Fruit fly (Drosophila melanogaster) S2 (cell line): ENCODE data around the gene Acp76A.
A peak's percentile ranks its signal among the peaks of the same experiment; 100 is the strongest.

Experiments
- CG8478 ChIP-seq: fragments of >200 bp; optimal IDR thresholded peaks from 2 replicates; lab custom pipeline; 2018
- CTCF ChIP-seq, 2 experiments: fragments of >200 bp; optimal IDR thresholded peaks; 2 replicates each; lab custom pipeline; 2018

Gene Acp76A

DNA sequence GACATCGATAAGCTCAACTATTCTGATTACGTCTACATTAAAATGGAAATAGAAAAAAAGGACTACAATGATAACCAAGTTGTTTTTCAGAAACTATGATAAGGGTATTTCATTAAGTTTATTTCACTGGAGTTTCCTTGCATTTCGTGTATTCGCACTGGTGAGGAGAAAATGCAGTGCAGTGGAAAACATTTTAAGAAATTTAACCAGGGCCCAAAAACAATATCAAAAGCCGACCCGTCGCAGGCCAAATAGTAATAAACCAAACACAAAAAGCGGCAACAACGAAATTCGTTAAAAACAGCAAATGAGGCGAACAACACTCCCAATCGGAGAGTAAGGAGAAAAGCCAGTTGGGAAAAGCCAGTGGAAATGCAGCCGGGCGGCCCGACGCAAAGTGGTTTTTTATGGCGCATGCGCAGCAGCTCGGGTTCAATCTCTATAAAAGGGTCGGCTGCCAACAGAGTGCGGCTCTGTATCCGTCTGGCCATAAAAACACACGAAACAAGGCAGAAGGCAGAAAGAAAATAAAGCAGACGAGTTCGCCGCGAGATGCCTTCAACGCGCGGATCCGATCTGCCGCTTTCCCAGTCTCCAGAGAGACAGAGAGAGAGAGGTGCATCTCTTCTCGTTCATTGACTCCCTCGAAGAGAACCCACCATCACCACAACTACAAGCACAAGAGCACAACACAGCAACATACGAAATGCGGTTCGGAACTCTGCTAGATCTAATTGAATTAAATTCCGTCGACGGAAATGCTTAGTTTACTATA, 29.3 kb upstream of the Acp76A start:
- TF ChIP-seq CG8478 (no peak), CTCF (optimal IDR thresholded peaks at IDR 0.05; lab: Kevin White, UChicago) (peak in 1 of 2 experiments; percentile 33)

DNA sequence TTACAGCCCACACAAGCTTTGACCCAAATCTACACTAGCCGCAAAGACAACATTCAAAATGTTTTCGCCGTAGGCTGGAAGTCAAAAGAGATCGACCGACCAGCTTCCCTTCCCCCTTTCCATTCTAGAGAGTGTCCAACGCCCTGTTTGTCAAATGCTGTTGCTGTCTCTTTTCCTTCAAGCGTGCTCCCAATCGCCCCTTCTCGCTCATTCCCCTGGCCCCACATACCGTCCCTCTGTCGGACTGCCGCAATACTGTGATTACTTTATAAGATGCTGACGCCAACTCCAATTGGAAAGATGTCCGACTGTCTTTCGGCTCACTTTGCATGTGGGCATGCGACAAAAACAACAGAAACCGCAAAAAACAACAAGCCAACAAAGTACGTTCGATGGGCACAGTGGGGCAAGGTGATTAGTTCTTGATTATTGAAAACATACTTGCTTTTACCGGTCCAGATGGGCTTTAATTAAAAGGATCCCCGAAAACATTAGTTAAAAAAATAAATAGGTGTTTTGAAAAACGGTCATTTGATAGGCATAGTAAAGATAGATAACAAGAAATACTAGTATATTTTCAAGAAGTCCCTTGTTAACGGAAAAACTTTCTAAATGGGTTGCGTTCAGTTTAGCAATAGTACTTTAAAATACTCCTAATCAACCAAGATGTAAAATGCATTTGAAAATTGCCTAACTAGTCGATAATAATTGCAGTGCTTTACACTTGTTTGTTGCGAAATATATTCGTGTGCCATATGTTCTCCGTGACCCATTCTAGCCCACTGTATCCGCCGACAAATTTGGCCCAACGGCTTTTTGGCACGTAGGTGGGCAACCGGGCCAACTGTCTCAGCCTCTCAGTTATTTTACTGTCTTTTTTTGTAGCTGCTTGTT, 28.2 kb upstream of the Acp76A start:
- TF ChIP-seq CG8478 (no peak), CTCF (optimal IDR thresholded peaks at IDR 0.05; lab: Kevin White, UChicago) (no peak)

DNA sequence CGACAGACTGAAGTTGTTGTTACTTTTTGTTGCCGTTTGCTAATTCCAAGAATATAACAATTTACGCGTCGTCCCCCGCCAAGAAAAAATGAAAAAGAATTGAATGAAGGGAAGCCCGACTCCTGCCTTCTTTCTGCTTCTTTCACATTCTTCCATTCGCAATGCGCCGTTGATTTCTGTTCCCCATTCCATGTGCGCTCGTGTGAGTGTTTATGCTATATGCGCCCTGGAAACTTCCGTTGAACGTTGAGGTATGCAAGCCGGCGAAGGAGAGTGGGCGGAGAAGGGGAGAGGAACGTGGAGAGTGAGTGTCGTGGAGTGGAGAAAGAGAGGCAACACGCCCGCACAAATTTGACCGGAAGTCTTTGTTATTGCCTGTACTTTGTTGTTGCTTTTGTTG, 27.2 kb upstream of the Acp76A start:
- TF ChIP-seq CTCF (optimal IDR thresholded peaks at IDR 0.05; lab: Kevin White, UChicago) (no peak), CG8478 (no peak)

DNA sequence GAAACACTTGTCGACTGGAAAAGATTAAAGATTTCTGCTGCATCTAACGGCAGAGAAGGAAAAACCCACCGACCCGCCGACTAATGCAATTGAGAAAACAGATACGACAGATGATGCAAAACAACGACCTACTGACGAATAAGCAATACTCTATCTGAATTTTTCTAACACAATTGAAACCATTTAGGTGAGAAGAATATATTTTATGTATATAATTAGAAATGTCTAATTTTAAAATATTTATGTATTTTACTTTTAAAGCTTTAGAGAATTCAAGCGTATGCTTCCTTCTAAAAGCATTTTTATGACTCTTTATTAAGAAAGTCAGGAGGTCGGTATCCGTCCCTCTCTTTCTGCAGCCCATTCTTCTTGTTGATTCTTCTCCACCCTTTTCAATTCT, 26.6 kb upstream of the Acp76A start:
- TF ChIP-seq CG8478 (no peak), CTCF (optimal IDR thresholded peaks at IDR 0.05; lab: Kevin White, UChicago) (no peak)

DNA sequence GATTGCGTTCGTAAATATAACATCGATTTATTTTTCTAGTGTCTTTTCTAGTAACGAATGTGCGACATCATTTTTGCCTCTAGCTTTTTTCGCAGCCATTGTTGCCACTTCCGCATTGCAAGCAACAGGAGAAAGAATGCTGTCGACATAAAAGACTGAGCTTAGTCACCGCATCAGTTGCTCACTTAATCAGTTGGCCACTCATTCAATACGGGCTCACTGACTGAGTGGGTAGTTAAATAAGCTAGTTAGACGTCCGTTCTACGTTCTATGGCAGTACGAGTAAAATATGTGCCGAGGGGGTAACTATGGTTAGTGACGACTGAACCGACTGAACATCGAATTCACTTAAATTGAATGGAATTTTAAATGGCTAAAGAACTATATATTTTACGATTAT, 24.1 kb upstream of the Acp76A start:
- TF ChIP-seq CG8478 (no peak), CTCF (optimal IDR thresholded peaks at IDR 0.05; lab: Kevin White, UChicago) (no peak)

DNA sequence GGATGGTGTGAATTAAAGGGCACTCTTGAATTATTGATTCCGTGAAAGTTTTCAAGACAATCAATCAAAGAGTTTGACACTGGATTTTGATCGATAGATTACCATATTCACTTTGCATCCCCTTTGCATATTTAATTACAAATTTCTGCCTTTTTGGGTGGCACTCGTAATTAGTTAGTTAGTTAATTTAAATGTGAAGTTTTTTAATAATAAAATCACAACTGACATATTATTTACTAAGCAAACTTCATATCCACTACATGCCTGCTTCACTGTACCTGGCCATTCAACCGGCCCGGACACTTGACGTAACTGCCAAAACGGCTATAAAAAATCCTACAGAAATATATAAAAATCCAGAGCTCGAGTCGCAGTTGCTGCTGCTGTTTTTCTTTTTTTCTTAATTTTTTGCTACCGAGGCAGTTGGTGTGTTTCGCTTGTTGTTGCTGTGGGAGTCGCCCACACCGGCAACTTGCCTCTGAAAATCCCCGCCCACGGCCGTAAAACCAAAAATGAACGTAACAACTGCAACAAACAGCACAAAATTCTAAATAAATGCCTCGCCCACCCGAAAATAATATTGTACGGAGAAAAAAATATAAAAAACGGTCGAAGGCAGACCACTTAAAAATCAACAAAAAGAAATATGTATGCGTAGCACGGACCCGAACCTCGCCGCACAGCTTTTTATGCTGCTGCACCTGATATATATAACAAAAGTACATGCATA, 23.0 kb upstream of the Acp76A start:
- TF ChIP-seq CTCF (optimal IDR thresholded peaks at IDR 0.05; lab: Kevin White, UChicago) (no peak), CG8478 (no peak)

DNA sequence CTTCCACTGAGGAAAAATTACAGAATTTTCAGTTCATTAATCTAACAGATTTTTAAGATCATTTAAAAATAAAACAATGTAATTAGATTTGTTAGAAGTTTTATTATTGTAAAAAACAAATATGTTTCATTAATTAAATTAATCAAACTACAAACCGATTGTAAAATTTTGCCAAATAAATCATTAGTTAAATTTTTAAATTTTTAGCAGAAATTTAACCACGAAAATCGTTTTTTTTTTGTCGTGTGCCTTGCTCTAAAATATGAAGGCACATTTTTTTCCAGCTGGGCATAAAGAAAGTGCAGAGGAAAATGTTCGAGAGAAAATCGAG, 22.0 kb upstream of the Acp76A start:
- no peak for TF ChIP-seq CG8478

DNA sequence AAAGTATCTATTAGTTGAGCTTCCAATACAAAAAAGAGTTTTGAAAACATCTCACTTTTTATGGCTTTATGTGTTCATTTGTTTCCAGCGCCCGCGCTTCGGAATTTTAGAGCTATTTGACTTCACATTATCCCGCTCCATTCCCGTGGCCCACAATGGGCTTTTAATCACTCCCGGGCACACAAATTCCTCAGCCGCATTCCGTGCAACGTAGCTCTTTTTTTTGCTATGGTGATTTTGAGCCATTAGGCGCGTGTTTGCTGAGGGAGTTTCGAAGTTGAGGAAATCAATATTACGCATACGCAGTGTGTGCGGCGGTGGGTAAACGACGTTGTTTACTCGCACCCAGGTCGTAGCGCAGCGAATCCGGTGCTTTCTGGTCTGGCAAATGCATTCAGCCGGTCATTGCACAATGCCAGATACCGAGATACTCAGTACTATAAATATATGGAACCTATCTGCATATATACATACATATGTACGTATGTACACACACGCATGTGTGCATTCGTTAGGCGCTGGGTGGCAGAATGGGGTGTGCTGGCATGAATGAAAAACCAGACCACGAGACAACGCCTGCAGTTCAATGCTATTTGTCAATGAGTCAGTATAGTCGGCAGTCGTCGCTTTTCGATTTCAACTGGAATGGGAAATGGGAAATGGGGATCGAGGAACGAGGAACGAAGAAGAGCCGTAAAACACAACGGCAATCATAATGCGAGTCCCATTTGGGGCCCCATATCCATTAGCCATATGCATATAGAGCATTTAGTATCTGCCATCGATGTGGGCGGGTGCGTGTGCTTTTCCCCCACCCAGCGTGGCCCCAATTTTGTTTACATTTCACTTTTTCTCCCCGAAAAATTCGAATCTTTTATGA, 21.4 kb upstream of the Acp76A start:
- TF ChIP-seq CTCF (optimal IDR thresholded peaks at IDR 0.05; lab: Kevin White, UChicago), result no peak
- TF ChIP-seq CG8478, result no peak

DNA sequence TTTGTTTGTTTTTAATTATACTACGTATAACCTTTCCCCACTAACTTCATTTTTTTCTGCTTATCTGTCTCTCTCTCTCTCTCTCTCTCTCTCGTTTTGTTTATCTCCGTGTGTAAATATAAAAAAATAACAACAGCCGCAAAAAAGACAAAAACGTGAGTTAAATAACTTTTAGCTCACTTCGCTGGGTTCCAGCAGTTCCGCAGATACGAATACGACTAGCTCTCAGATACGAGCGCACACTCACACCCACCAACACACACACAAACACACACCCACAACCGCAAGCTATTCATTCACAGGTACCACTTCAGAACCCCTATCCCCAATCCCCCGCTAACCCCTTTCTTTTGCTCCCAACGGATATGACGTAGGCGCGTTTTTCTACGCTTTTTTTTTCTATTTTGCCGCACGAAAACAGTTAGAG, 20.4 kb upstream of the Acp76A start:
- TF ChIP-seq CTCF (optimal IDR thresholded peaks at IDR 0.05; lab: Kevin White, UChicago) (no peak), CG8478 (no peak)

DNA sequence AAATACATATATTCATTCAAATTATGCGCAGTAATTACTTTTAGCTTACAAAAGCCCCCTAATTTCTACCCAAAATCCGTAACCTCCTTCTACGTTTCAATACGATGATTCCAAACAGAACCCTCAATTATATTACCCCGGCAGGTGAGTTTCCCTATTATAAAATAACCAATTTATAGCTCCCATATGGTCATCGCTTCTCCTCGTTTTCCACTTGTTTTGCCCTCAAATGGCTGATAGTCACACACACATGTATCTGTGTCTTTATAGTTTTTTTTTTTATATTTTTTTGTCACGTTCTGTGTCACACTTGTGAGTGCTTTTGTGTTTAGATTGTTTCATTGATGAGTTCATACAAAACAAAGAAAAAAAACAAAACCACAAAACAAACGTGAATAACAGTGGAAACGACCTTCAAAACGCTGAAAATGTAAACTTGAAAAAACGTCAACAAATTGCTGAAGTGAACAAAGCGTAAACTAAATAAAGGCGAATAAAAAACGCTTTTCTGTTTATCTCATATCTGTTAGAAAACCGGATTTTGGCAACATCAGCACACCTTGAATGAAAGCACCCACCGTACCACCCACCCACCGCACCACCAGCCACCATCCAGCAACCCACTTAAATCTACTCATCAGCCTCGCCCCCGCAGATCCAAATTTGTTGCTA, 19.5 kb upstream of the Acp76A start:
- TF ChIP-seq CG8478 (no peak), CTCF (optimal IDR thresholded peaks at IDR 0.05; lab: Kevin White, UChicago) (no peak)

DNA sequence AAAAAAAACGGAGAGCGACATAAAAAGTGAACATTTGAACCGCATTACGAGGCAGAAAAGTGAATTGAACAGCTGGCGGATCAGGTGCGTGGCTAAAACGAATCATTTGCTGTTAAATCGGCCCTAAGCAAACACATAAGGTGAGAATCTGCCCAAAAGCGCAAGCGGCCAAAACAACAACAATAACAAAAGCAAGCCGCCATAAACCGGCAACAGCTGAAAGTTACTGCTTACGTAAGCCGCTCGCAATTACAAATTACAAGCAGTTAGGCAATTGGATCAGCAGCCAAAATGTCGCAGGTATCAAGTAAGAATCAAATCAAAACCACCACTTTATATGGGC, 11.6 kb upstream of the Acp76A start:
- no peak for TF ChIP-seq CTCF (optimal IDR thresholded peaks at IDR 0.05; lab: Kevin White, UChicago)
- TF ChIP-seq CG8478, result no peak

DNA sequence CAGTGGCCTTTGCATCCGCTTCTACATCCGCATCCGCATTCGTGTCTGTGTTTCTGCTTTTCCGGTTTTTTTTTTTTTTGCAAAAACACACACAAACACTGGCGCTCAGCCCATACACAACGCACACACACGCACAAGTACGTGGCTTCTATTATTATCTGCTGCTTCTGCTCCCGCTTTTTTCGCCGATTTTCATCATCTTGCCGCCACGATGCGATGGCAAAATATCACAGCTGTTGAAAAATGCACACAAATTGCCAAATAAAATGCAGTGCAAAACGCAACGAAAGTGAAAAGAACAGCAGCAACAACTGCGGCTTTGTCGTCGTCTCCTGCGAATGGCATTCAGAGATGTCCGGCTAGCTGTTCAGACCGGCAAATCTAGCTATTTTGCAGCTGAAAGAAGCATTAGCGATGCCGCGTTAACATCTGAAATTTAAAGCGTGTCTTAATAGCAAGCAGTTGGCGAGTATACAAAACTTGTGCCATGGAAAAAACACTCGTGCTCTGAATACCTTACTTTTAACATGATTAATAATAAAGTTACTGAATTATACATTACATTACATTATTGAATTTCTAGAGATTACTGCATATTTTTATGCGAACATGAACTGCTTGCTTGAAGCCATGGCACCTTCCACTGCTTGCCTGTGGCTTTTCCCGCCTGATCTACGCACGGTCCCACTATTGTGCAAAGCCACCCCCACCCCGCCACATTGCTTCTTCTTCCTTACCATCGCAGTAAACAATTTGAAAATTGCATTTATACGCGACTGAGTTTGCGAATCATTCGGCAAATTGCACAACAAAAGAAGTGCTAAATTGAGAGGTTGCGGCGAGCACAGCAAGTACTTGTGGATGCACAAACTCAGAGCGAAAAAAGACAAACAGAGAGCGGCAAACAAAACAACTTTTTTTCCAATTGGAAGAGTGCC, 10.9 kb upstream of the Acp76A start, which contains the start of the genes Ugt316A1 and Sfxn2:
TSS of gene Ugt316A1 (minus strand) at position 345 of the 938 bp plus-strand sequence.
TSS of gene Sfxn2 (plus strand) at position 694 of the 938 bp plus-strand sequence.
- TF ChIP-seq CG8478 (no peak), CTCF (optimal IDR thresholded peaks at IDR 0.05; lab: Kevin White, UChicago) (peak; percentile 56 to 60)

DNA sequence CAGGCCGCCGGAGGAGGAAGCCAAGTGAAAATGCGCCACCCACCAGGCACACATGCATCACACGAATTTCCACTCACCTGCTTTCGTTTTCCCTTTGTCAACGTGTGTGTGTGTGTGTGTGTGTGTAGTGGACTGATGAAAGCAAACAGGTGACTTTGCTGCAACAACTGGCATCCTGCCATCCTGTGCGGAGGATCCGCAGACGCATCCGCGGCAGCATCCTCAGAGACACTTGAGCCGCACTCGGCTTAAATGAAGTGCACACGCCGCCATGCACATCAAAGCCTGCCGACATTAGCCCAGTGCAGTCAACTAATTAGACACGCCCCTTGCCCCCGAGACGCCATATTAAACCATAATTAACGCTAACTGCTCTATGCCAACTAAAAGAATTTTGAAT, 7.0 kb upstream of the Acp76A start:
- TF ChIP-seq CTCF (optimal IDR thresholded peaks at IDR 0.05; lab: Kevin White, UChicago) (no peak), CG8478 (no peak)
